Fruit fly (Drosophila melanogaster) whole organism, prepupa: ENCODE measurements around the gene CG11964.
A peak's percentile ranks its signal among the peaks of the same experiment; 100 is the strongest.

ENCODE experiments used
- CG11762 ChIP-seq: fragments of 200-800 bp; sonication (Bioruptor generic); optimal IDR thresholded peaks from 3 replicates; lab custom pipeline; 2016; ENCODE audit warnings: missing biosample characterization, missing genetic modification characterization; ENCODE audit not compliant: insufficient read depth
- CG32006 ChIP-seq: fragments of 200-800 bp; sonication (Bioruptor generic); optimal IDR thresholded peaks from 3 replicates; lab custom pipeline; 2017; ENCODE audit warnings: missing biosample characterization, mild to moderate bottlenecking, missing genetic modification characterization
- CG3919 ChIP-seq: fragments of 200-800 bp; sonication (Bioruptor generic); optimal IDR thresholded peaks from 3 replicates; lab custom pipeline; 2016; ENCODE audit warnings: missing biosample characterization, missing genetic modification characterization
- CG6163 ChIP-seq: fragments of 200-800 bp; sonication (Bioruptor generic); IDR thresholded peaks from 3 replicates; pipeline ENCODE4 v1.3.6; 2022; ENCODE audit warnings: missing biosample characterization, missing genetic modification characterization
- CG6276 ChIP-seq: fragments of 200-800 bp; sonication (Bioruptor generic); optimal IDR thresholded peaks from 2 replicates; lab custom pipeline; 2017; ENCODE audit warnings: missing biosample characterization, mild to moderate bottlenecking, missing genetic modification characterization
- CG6792 ChIP-seq: fragments of 200-800 bp; sonication (Bioruptor generic); optimal IDR thresholded peaks from 3 replicates; lab custom pipeline; 2016; ENCODE audit warnings: missing biosample characterization, missing genetic modification characterization
- CG9139 ChIP-seq: fragments of 200-800 bp; sonication (Bioruptor generic); optimal IDR thresholded peaks from 3 replicates; lab custom pipeline; 2017; ENCODE audit warnings: missing biosample characterization, mild to moderate bottlenecking, missing genetic modification characterization
- Eip78C ChIP-seq: fragments of 200-800 bp; sonication (Bioruptor generic); peaks from one replicate; lab custom pipeline; 2016; ENCODE audit warnings: missing biosample characterization, missing genetic modification characterization
- Ets96B ChIP-seq: fragments of 200-800 bp; optimal IDR thresholded peaks from 2 replicates; lab custom pipeline; 2019; ENCODE audit warnings: missing biosample characterization, mild to moderate bottlenecking, missing genetic modification characterization, moderate library complexity
- Hr39 ChIP-seq: fragments of 200-800 bp; sonication (Bioruptor generic); optimal IDR thresholded peaks from 2 replicates; lab custom pipeline; 2016; ENCODE audit warnings: missing biosample characterization, missing genetic modification characterization
- Lpt ChIP-seq: fragments of 200-800 bp; sonication (Bioruptor generic); optimal IDR thresholded peaks from 3 replicates; lab custom pipeline; 2016; ENCODE audit warnings: missing biosample characterization, missing genetic modification characterization
- OdsH ChIP-seq: fragments of 200-800 bp; sonication (Bioruptor generic); optimal IDR thresholded peaks from 3 replicates; lab custom pipeline; 2016; ENCODE audit warnings: missing biosample characterization, missing genetic modification characterization
- achi ChIP-seq: fragments of 200-800 bp; sonication (Bioruptor generic); optimal IDR thresholded peaks from 3 replicates; lab custom pipeline; 2016; ENCODE audit warnings: missing biosample characterization, missing genetic modification characterization
- eg ChIP-seq: fragments of 200-800 bp; sonication (Bioruptor generic); IDR thresholded peaks from 3 replicates; pipeline ENCODE4 v1.3.6; 2022; ENCODE audit warnings: missing biosample characterization, missing genetic modification characterization
- fd59A ChIP-seq: fragments of 200-800 bp; sonication (Bioruptor generic); optimal IDR thresholded peaks from 2 replicates; lab custom pipeline; 2017; ENCODE audit warnings: missing biosample characterization, mild to moderate bottlenecking, missing genetic modification characterization, missing genetic modification reagents
- fd85E ChIP-seq: fragments of 200-800 bp; sonication (Bioruptor generic); optimal IDR thresholded peaks from 3 replicates; lab custom pipeline; 2016; ENCODE audit warnings: missing biosample characterization, missing genetic modification characterization
- net ChIP-seq: fragments of 200-800 bp; sonication (Bioruptor generic); optimal IDR thresholded peaks from 3 replicates; lab custom pipeline; 2016; ENCODE audit warnings: missing biosample characterization, missing genetic modification characterization
- spab ChIP-seq: fragments of 200-800 bp; sonication (Bioruptor generic); optimal IDR thresholded peaks from 2 replicates; lab custom pipeline; 2017; ENCODE audit warnings: missing biosample characterization, mild to moderate bottlenecking, missing genetic modification characterization, missing genetic modification reagents
- ss ChIP-seq, 2 experiments: fragments of 200-800 bp; sonication (Bioruptor generic); optimal IDR thresholded peaks; 2 replicates in 1 of 2; 3 replicates in 1 of 2; lab custom pipeline; 2017 to 2018; ENCODE audit warnings: mild to moderate bottlenecking in 2 of 2, missing biosample characterization in 2 of 2, missing genetic modification characterization in 2 of 2, moderate library complexity in 1 of 2

The CG11964 gene

dm6 chr3R:8892993-8893670 is 51.7 kb downstream of the CG11964 start (continued):
- TF ChIP-seq ss (GFP tag; optimal IDR thresholded peaks at IDR 0.05; lab: Kevin White, UChicago) = no peak
- peak; percentile 40 for TF ChIP-seq CG3919 (GFP tag; lab: Kevin White, UChicago)
- peak; percentile 35 for TF ChIP-seq net (GFP tag; lab: Kevin White, UChicago)
- peak; percentile 54 for TF ChIP-seq CG6276 (GFP tag; lab: Kevin White, UChicago)
- TF ChIP-seq CG32006 (GFP tag; lab: Kevin White, UChicago) = peak; percentile 18
- TF ChIP-seq achi (GFP tag; lab: Kevin White, UChicago) = peak; percentile 44
- TF ChIP-seq spab = no peak
- peak; percentile 68 for TF ChIP-seq OdsH
- TF ChIP-seq Hr39 = peak; percentile 61
- TF ChIP-seq fd59A (GFP tag; lab: Kevin White, UChicago) = no peak
- TF ChIP-seq Lpt (GFP tag; lab: Kevin White, UChicago) = no peak
- no peak for TF ChIP-seq Ets96B (tag; lab: Kevin White, UChicago)
- peak; percentile 85 for TF ChIP-seq Eip78C
- TF ChIP-seq CG6163 (GFP tag; lab: Robert Waterston, UW) = peak; percentile 18; the same call in 2 of the 3 replicates
- TF ChIP-seq CG11762 (GFP tag; lab: Kevin White, UChicago) = no peak
- TF ChIP-seq CG6792 (GFP tag; lab: Kevin White, UChicago) = peak; percentile 41
- TF ChIP-seq fd85E (GFP tag; lab: Kevin White, UChicago) = no peak
- TF ChIP-seq eg = peak; percentile 83
- TF ChIP-seq CG9139 = no peak
- TF ChIP-seq, all 60 proteins: peak for 37
